Fruit fly (Drosophila melanogaster) whole organism, wandering third instar larva: Measurements from ENCODE around the gene CG33630.

Experiments
- Abd-B ChIP-seq: fragments of >200 bp; optimal IDR thresholded peaks from 2 replicates; lab custom pipeline; 2017; ENCODE audit warnings: missing biosample characterization, missing genetic modification characterization
- CG32264 ChIP-seq: fragments of 200-800 bp; sonication (Bioruptor generic); optimal IDR thresholded peaks from 2 replicates; lab custom pipeline; 2016; ENCODE audit warnings: missing biosample characterization, missing genetic modification characterization
- CG9705 ChIP-seq: fragments of 200-800 bp; sonication (Bioruptor generic); optimal IDR thresholded peaks from 2 replicates; lab custom pipeline; 2018; ENCODE audit warnings: missing biosample characterization, mild to moderate bottlenecking, missing genetic modification characterization
- CrebA ChIP-seq: fragments of 200-800 bp; sonication (Bioruptor generic); optimal IDR thresholded peaks from 2 replicates; lab custom pipeline; 2016; ENCODE audit warnings: missing biosample characterization, mild to moderate bottlenecking, missing genetic modification characterization, borderline replicate concordance
- Dfd ChIP-seq: fragments of >200 bp; optimal IDR thresholded peaks from 2 replicates; lab custom pipeline; 2017; ENCODE audit warnings: missing biosample characterization, missing genetic modification characterization
- Dif ChIP-seq: fragments of 200-275, 200-300 bp; sonication (Bioruptor generic); optimal IDR thresholded peaks from 2 replicates; lab custom pipeline; 2018; ENCODE audit warnings: missing biosample characterization, missing genetic modification characterization; ENCODE audit not compliant: partially characterized antibody
- HLH106 ChIP-seq: fragments of 200-800 bp; optimal IDR thresholded peaks from 3 replicates; lab custom pipeline; 2019; ENCODE audit warnings: missing biosample characterization, mild to moderate bottlenecking, missing genetic modification characterization, moderate library complexity
- Hnf4 ChIP-seq: fragments of 200-800 bp; sonication (Bioruptor generic); optimal IDR thresholded peaks from 2 replicates; lab custom pipeline; 2016; ENCODE audit warnings: missing biosample characterization, mild to moderate bottlenecking, missing genetic modification characterization
- Hr78 ChIP-seq: fragments of >200 bp; optimal IDR thresholded peaks from 2 replicates; lab custom pipeline; 2017; ENCODE audit warnings: missing biosample characterization, missing genetic modification characterization
- Jra ChIP-seq: sonication (Bioruptor generic); optimal IDR thresholded peaks from 2 replicates; lab custom pipeline; 2016; ENCODE audit warnings: missing biosample characterization, missing genetic modification characterization
- Mio ChIP-seq: sonication (Bioruptor generic); optimal IDR thresholded peaks from 2 replicates; lab custom pipeline; 2016; ENCODE audit warnings: missing biosample characterization, missing genetic modification characterization
- Myc ChIP-seq: fragments of >200 bp; optimal IDR thresholded peaks from 2 replicates; lab custom pipeline; 2017
- OdsH ChIP-seq: fragments of 200-800 bp; sonication (Bioruptor generic); optimal IDR thresholded peaks from 2 replicates; lab custom pipeline; 2016; ENCODE audit warnings: missing biosample characterization, mild to moderate bottlenecking, missing genetic modification characterization
- Rel ChIP-seq, 2 experiments: fragments of 200-800 bp; sonication (Bioruptor generic) in 1 of 2; optimal IDR thresholded peaks; 2 replicates in 1 of 2; 3 replicates in 1 of 2; lab custom pipeline; 2016 to 2019; ENCODE audit warnings: mild to moderate bottlenecking in 2 of 2, missing biosample characterization in 2 of 2, missing genetic modification characterization in 2 of 2, moderate library complexity in 1 of 2
- Sp1 ChIP-seq: fragments of 200-800 bp; sonication (Bioruptor generic); optimal IDR thresholded peaks from 3 replicates; lab custom pipeline; 2019; ENCODE audit warnings: missing biosample characterization, mild to moderate bottlenecking, missing genetic modification characterization, moderate library complexity
- Vsx2 ChIP-seq: fragments of 200-300, 225-300 bp; sonication (Bioruptor generic); optimal IDR thresholded peaks from 2 replicates; lab custom pipeline; 2018; ENCODE audit warnings: missing biosample characterization, missing genetic modification characterization; ENCODE audit not compliant: partially characterized antibody
- br ChIP-seq: fragments of 200-800 bp; sonication (Bioruptor generic); optimal IDR thresholded peaks from 2 replicates; lab custom pipeline; 2016; ENCODE audit warnings: missing biosample characterization, missing genetic modification characterization
- brk ChIP-seq: fragments of 200-800 bp; sonication (Bioruptor generic); optimal IDR thresholded peaks from 2 replicates; lab custom pipeline; 2016; ENCODE audit warnings: missing biosample characterization, mild to moderate bottlenecking, missing genetic modification characterization
- dl ChIP-seq, 2 experiments: fragments of 175-275, 200-275 bp in 1 of 2; fragments of 200-275 bp in 1 of 2; sonication (Bioruptor generic); optimal IDR thresholded peaks; lab custom pipeline; 2018; ENCODE audit warnings: mild to moderate bottlenecking in 2 of 2, missing biosample characterization in 2 of 2, missing genetic modification characterization in 2 of 2, moderate library complexity in 2 of 2; ENCODE audit not compliant: partially characterized antibody in 2 of 2, insufficient read depth in 1 of 2
- dmrt93B ChIP-seq: fragments of 200-800 bp; sonication (Bioruptor generic); optimal IDR thresholded peaks from 2 replicates; lab custom pipeline; 2018; ENCODE audit warnings: missing biosample characterization, mild to moderate bottlenecking, missing genetic modification characterization
- ey ChIP-seq: fragments of 200-800 bp; sonication (Bioruptor generic); optimal IDR thresholded peaks from 2 replicates; lab custom pipeline; 2016; ENCODE audit warnings: missing biosample characterization, missing genetic modification characterization
- foxo ChIP-seq, 2 experiments: fragments of 200-800 bp; sonication (Bioruptor generic); optimal IDR thresholded peaks; 2 replicates in 1 of 2; 3 replicates in 1 of 2; lab custom pipeline; 2016 to 2017; ENCODE audit warnings: missing biosample characterization in 2 of 2, missing genetic modification characterization in 2 of 2
- fru ChIP-seq: fragments of 200-800 bp; sonication (Bioruptor generic); optimal IDR thresholded peaks from 3 replicates; lab custom pipeline; 2016; ENCODE audit warnings: missing biosample characterization, mild to moderate bottlenecking, missing genetic modification characterization
- h ChIP-seq: fragments of 200-800 bp; sonication (Bioruptor generic); optimal IDR thresholded peaks from 3 replicates; lab custom pipeline; 2016; ENCODE audit warnings: missing biosample characterization, mild to moderate bottlenecking, missing genetic modification characterization
- lola ChIP-seq: fragments of >200 bp; optimal IDR thresholded peaks from 2 replicates; lab custom pipeline; 2017; ENCODE audit warnings: missing biosample characterization, missing genetic modification characterization
- pan ChIP-seq: fragments of >200 bp; optimal IDR thresholded peaks from 2 replicates; lab custom pipeline; 2017
- psq ChIP-seq: fragments of 200-800 bp; sonication (Bioruptor generic); optimal IDR thresholded peaks from 3 replicates; lab custom pipeline; 2017; ENCODE audit warnings: missing biosample characterization, mild to moderate bottlenecking, missing genetic modification characterization, moderate library complexity
- rgr ChIP-seq: fragments of 200-800 bp; sonication (Bioruptor generic); optimal IDR thresholded peaks from 3 replicates; lab custom pipeline; 2016; ENCODE audit warnings: missing biosample characterization, mild to moderate bottlenecking, missing genetic modification characterization
- sage ChIP-seq: fragments of 200-800 bp; sonication (Bioruptor generic); optimal IDR thresholded peaks from 2 replicates; lab custom pipeline; 2016; ENCODE audit warnings: missing biosample characterization, mild to moderate bottlenecking, missing genetic modification characterization
- sv ChIP-seq: fragments of 200-800 bp; sonication (Bioruptor generic); optimal IDR thresholded peaks from 3 replicates; lab custom pipeline; 2016; ENCODE audit warnings: missing biosample characterization, missing genetic modification characterization
- tai ChIP-seq: sonication (Bioruptor generic); optimal IDR thresholded peaks from 2 replicates; lab custom pipeline; 2016; ENCODE audit warnings: missing biosample characterization, missing genetic modification characterization
- usp ChIP-seq: fragments of >200 bp; optimal IDR thresholded peaks from 2 replicates; lab custom pipeline; 2017; ENCODE audit warnings: missing biosample characterization, missing genetic modification characterization
- woc ChIP-seq: sonication (Bioruptor generic); optimal IDR thresholded peaks from 2 replicates; lab custom pipeline; 2016; ENCODE audit warnings: missing biosample characterization, mild to moderate bottlenecking, missing genetic modification characterization

Gene CG33630

DNA sequence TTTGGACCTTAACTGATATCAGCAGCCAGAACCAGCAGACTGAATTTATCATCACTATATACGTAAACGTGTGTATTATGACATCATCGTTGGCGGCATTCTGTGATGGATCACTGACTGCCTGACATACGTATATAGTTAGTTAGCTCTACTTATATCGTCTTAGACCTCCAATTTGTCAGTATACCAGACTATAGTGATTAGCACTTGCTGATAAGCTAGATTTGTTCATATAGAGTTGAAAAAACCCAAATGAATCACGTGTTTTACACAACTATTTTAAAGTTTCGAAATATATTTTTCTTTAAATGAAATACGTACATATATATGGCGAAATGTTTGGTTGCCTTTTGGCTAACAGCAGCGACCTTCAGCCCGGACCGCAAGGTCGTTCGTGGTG is 33.3 kb downstream of the CG33630 start:
- TF ChIP-seq Dfd (no peak), brk (GFP tag; lab: Kevin White, UChicago) (no peak), Dif (GFP tag; lab: Kevin White, UChicago) (no peak), h (GFP tag; lab: Kevin White, UChicago) (no peak), woc (GFP tag; lab: Kevin White, UChicago) (no peak), CG9705 (GFP tag; lab: Kevin White, UChicago) (no peak), lola (GFP tag; lab: Kevin White, UChicago) (no peak), Hr78 (GFP tag; lab: Kevin White, UChicago) (no peak), HLH106 (tag; lab: Kevin White, UChicago) (no peak)

DNA sequence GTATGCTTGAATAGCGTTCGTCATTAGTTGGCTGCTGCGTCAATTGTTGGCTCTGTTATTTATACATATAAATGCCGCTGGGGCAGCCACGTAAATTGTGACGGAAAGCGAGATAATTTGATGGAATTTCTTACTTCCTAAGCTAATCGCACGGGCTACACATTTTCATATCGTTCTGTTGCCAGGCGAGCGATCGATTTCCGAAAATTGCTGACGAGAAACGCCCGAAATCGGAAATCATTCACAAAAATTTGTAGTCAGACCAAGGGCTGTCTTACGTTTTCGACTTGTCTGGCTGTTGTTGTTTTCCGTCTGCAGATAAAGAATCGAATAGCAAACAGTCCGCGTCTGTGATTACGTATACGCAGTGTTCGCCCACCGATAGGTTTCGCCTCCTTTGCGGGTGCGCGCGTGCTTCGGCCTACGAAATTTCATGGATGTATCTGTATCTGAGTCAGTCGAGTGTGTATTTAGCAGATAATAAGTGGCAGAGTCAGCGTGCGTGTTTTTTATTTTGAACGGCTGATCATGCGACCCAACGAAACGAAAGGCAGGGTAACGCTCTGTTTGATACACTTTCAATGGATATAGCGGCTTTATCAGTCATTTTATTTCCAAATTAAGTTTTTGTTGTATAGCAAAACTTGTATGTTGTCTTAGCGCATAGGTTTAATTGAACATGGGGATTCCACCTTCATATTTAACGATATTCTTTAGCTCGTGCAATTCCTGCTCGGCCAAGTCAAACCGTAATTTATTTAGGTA is 35.3 kb downstream of the CG33630 start:
- no peak for TF ChIP-seq brk (GFP tag; lab: Kevin White, UChicago)
- TF ChIP-seq tai (GFP tag; lab: Kevin White, UChicago): no peak
- TF ChIP-seq Myc (lab: Kevin White, UChicago): no peak
- TF ChIP-seq usp (GFP tag; lab: Kevin White, UChicago): no peak
- TF ChIP-seq Jra (GFP tag; lab: Kevin White, UChicago): peak; percentile 23
- peak; percentile 7 for TF ChIP-seq dmrt93B
- TF ChIP-seq HLH106 (tag; lab: Kevin White, UChicago): peak; percentile 27
- peak; percentile 36 for TF ChIP-seq rgr (GFP tag; lab: Kevin White, UChicago)
- TF ChIP-seq OdsH (GFP tag; lab: Kevin White, UChicago): peak; percentile 38
- TF ChIP-seq h (GFP tag; lab: Kevin White, UChicago): peak; percentile 57
- TF ChIP-seq psq: no peak
- peak; percentile 32 for TF ChIP-seq fru (GFP tag; lab: Kevin White, UChicago)
- TF ChIP-seq foxo (GFP tag; optimal IDR thresholded peaks at IDR 0.05; lab: Kevin White, UChicago): peak in 1 of 2 experiments; percentile 57
- TF ChIP-seq dl (GFP tag; optimal IDR thresholded peaks at IDR 0.05; lab: Kevin White, UChicago; ENCODE audit: insufficient read depth in 1 of 2, partially characterized antibody in 2 of 2): no peak
- no peak for TF ChIP-seq Rel (GFP tag; optimal IDR thresholded peaks at IDR 0.05; lab: Kevin White, UChicago)
- TF ChIP-seq Rel (tag; optimal IDR thresholded peaks at IDR 0.05; lab: Kevin White, UChicago): peak; percentile 72
- peak; percentile 22 for TF ChIP-seq Sp1 (GFP tag; lab: Kevin White, UChicago)
- no peak for TF ChIP-seq Mio
- TF ChIP-seq sv (GFP tag; lab: Kevin White, UChicago): peak; percentile 51
- TF ChIP-seq ey (GFP tag; lab: Kevin White, UChicago): peak; percentile 54
- TF ChIP-seq CrebA (GFP tag; lab: Kevin White, UChicago): no peak

DNA sequence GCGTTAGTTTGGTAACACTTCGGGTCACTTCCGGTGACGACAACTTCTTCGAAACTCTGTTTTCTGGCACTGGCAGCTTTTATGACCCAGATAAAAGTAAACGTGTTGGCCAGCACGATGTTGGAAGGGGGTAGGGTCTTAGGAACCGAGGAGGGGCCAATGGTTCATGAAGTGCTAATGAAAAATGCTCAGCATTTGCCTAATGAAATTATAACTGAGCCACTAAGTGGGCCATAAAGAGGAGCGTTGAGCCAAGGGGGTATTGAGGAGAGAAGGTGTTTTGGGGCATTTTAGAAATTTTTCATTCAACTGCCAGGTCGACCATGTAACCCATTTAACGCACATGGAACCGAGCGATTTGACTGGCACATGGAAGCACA is 35.9 kb downstream of the CG33630 start:
- TF ChIP-seq usp (GFP tag; lab: Kevin White, UChicago) (no peak), foxo (GFP tag; optimal IDR thresholded peaks at IDR 0.05; lab: Kevin White, UChicago) (no peak), HLH106 (tag; lab: Kevin White, UChicago) (no peak), woc (GFP tag; lab: Kevin White, UChicago) (no peak), Hnf4 (GFP tag; lab: Kevin White, UChicago) (no peak), Vsx2 (GFP tag; lab: Kevin White, UChicago) (no peak), br (GFP tag; lab: Kevin White, UChicago) (no peak), Mio (no peak), rgr (GFP tag; lab: Kevin White, UChicago) (no peak), pan (lab: Kevin White, UChicago) (no peak), sv (GFP tag; lab: Kevin White, UChicago) (no peak), lola (GFP tag; lab: Kevin White, UChicago) (no peak), Jra (GFP tag; lab: Kevin White, UChicago) (no peak), sage (GFP tag; lab: Kevin White, UChicago) (no peak), CG32264 (GFP tag; lab: Kevin White, UChicago) (no peak), fru (GFP tag; lab: Kevin White, UChicago) (no peak), OdsH (GFP tag; lab: Kevin White, UChicago) (no peak), Abd-B (GFP tag; lab: Kevin White, UChicago) (no peak), Dif (GFP tag; lab: Kevin White, UChicago) (no peak)
- TF ChIP-seq, all 38 proteins: peak for 0
